Fruit fly (Drosophila melanogaster) ovary, adult (tissue): Measurements from ENCODE around the gene CG3630.

Experiments
- CG17801 ChIP-seq: fragments of 200-800 bp; optimal IDR thresholded peaks from 2 replicates; lab custom pipeline; 2019; ENCODE audit warnings: missing biosample characterization, mild to moderate bottlenecking, missing genetic modification characterization, moderate library complexity; ENCODE audit not compliant: partially characterized antibody

CG3630 gene

DNA sequence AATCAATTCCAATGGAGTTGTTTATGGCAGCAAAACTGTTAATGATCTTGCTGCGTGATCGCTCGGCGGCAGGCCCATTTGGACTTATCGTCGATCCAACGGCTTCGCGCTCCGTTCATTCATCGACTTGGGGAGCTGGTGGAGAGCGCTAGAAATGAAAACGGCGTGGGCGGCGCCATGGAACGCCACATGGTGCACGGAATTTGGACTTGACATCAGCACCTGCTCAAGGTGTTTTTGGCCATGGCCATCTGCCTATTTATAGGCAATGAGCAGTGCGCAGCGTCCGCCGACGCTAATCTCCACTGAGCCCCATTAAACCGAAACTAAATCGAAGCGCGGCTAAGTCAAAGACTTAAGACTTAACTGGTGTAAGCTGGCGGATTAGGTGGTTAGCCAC is 56.5 kb downstream of the CG3630 start:
- TF ChIP-seq CG17801 (GFP tag; lab: Kevin White, UChicago), result no peak

DNA sequence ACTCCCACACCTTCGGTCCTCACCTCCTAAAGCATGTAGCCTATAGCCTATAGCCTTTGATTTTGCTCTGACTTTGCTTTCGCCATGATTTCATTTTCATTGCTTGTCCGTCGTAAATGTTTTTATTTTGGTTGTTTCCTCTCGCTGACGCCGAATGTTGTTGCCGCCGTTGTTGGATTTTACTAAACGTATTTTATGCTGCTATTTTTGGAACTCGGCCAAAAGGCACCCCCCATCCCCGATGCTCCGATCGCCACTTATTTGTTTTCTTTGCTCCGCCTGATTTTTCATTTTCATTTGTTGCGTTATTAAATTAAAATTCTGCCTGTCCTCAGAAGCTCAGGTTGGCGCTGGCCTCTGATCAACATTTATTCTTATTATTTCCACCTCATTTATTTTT is 57.2 kb downstream of the CG3630 start:
- no peak for TF ChIP-seq CG17801 (GFP tag; lab: Kevin White, UChicago)

DNA sequence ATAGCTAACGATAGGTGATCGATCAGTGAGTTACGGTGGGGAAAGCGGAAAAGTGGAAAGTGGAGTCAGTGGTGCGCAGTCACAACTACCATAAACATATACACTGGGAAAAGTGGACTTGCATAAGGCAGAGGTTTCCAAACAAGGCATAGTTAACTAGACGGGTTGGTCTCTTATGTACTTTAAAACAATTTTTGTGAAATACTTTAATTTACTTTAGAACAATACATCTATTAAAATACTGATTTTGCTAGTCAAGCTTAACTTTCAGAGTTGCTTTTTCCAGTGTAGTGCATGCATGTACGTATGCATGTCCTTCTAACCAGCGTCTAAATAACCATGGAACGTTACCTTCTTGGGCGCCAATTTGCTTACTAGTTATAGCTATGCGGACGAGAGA is 57.9 kb downstream of the CG3630 start:
- no peak for TF ChIP-seq CG17801 (GFP tag; lab: Kevin White, UChicago)

dm6 chrX:2221598-2221997 is 59.6 kb downstream of the CG3630 start:
- no peak for TF ChIP-seq CG17801 (GFP tag; lab: Kevin White, UChicago)
